ENCODE assay signal across 2 worm cellular contexts in the genomic region with DNA sequence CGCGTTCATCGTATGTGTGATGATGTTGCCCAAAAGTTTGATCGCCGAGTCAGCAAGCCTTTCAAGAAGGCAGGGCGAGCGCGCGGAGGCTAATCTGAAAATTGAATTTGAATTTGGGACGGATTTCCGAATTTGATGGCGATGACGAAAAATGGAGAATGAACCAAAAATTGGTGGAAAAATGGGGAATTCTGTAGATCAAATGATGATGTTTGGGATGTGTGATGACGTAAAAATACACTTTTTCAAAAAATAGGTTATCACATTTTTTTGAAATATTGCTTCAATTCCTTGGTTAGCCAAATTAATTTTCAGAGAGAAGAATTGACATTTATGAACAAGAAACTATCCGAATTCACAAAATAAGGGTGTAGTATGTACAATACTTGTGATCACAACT.
TF ChIP-seq lines count a peak whose summit lies in the region.

A gene (minus strand): TSS at position 101 of the 400 bp plus-strand sequence.

TF ChIP-seq in whole organism, late embryonic, 69 proteins besides CTCF, POLR2A, EP300 and RAD21:
- TF ChIP-seq unc-42 (tag; optimal IDR thresholded peaks at IDR 0.05; lab: Kevin White, UChicago) (peak; percentile 19), hlh-6 (tag; optimal IDR thresholded peaks at IDR 0.05; lab: Kevin White, UChicago) (no peak), nhr-11 (tag; optimal IDR thresholded peaks at IDR 0.05; lab: Kevin White, UChicago) (no peak)

TF ChIP-seq in whole organism, mixed stage, embryonic, 35 proteins besides CTCF, POLR2A, EP300 and RAD21:
- peak; percentile 29 for TF ChIP-seq ces-1 (GFP tag; optimal IDR thresholded peaks at IDR 0.05; lab: Kevin White, UChicago)
- no peak for TF ChIP-seq M03D4.4 (tag; optimal IDR thresholded peaks at IDR 0.05; lab: Kevin White, UChicago)
TF ChIP-seq in whole organism, mixed stage, embryonic: peak in this region for 1.
